Worm (Caenorhabditis elegans) whole organism, L4/young adult: ENCODE measurements around the gene srv-17.

ENCODE experiments used
- W03F9.2 ChIP-seq: fragments of 150-350 bp; optimal IDR thresholded peaks from 2 replicates; lab custom pipeline; 2014; ENCODE audit warnings: missing biosample characterization, missing genetic modification characterization
- him-1 ChIP-seq: sonication (generic microtip); optimal IDR thresholded peaks from 2 replicates; lab custom pipeline; 2016; ENCODE audit warnings: missing genotype, missing genetic modification reagents, missing genetic modification characterization, missing compliant biosample characterization

DNA sequence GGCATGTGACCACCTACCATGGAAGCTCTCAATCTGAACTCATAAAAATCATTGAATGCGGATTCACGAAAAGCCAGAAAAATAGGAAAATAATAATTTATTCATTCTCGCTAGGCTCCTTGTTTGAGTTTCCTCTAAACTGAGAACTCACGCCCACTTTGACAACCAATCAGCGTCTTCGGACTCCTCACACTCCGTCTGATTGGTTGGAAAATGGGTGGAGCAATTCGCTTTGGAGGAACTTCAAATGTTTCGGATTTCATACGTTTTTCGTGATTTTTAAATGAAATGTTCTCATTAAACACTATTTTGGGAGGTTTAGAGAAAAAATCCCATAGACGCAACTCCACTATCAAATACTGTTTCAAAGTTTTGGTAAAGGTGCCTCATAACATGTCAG lies 27.1 kb downstream of the srv-17 start:
- no peak for TF ChIP-seq him-1
- no peak for TF ChIP-seq W03F9.2 (tag; lab: Kevin White, UChicago)
